Fruit fly (Drosophila melanogaster) whole organism, embryonic: ENCODE measurements around the gene Tctp.

Experiments used
- BEAF-32 ChIP-seq: fragments of 200-800 bp; sonication (Bioruptor generic); optimal IDR thresholded peaks from 3 replicates; lab custom pipeline; 2017; ENCODE audit warnings: missing biosample characterization, missing genetic modification characterization, mild to moderate bottlenecking, moderate library complexity, missing genetic modification reagents
- CG10267 ChIP-seq: fragments of 200-800 bp; sonication (Bioruptor generic); optimal IDR thresholded peaks from 2 replicates; lab custom pipeline; 2018; ENCODE audit warnings: missing biosample characterization, mild to moderate bottlenecking, missing genetic modification characterization, moderate library complexity
- CG10959 ChIP-seq: fragments of 200-800 bp; sonication (Bioruptor generic); IDR thresholded peaks from 2 replicates; pipeline ENCODE4 v1.3.6; 2022; ENCODE audit warnings: missing biosample characterization, missing genetic modification characterization
- CG12219 ChIP-seq: fragments of 200-800 bp; sonication (Bioruptor generic); optimal IDR thresholded peaks from 3 replicates; lab custom pipeline; 2018; ENCODE audit warnings: missing biosample characterization, mild to moderate bottlenecking, missing genetic modification characterization
- CG12391 ChIP-seq: fragments of 200-800 bp; sonication (Bioruptor generic); optimal IDR thresholded peaks from 3 replicates; lab custom pipeline; 2018; ENCODE audit warnings: missing biosample characterization, mild to moderate bottlenecking, missing genetic modification characterization, moderate library complexity
- CG12942 ChIP-seq: fragments of 200-800 bp; sonication (Bioruptor generic); optimal IDR thresholded peaks from 3 replicates; lab custom pipeline; 2016; ENCODE audit warnings: missing biosample characterization, missing genetic modification characterization
- CG14441 ChIP-seq: fragments of 200-800 bp; sonication (Bioruptor generic); IDR thresholded peaks from 2 replicates; pipeline ENCODE4 v1.3.6; 2022; ENCODE audit warnings: missing biosample characterization, missing genetic modification characterization
- CG17328 ChIP-seq: fragments of 200-800 bp; sonication (Bioruptor generic); IDR thresholded peaks from 2 replicates; pipeline ENCODE4 v1.3.6; 2022; ENCODE audit warnings: missing biosample characterization, missing genetic modification characterization
- CG17568 ChIP-seq: fragments of 200-800 bp; sonication (Bioruptor generic); optimal IDR thresholded peaks from 2 replicates; lab custom pipeline; 2018; ENCODE audit warnings: missing biosample characterization, mild to moderate bottlenecking, missing genetic modification characterization, moderate library complexity
- CG18476 ChIP-seq: fragments of 200-800 bp; sonication (Bioruptor generic); optimal IDR thresholded peaks from 2 replicates; lab custom pipeline; 2016; ENCODE audit warnings: missing biosample characterization, mild to moderate bottlenecking, missing genetic modification characterization
- CG2116 ChIP-seq: fragments of 200-800 bp; sonication (Bioruptor generic); optimal IDR thresholded peaks from 3 replicates; lab custom pipeline; 2018; ENCODE audit warnings: missing biosample characterization, mild to moderate bottlenecking, missing genetic modification characterization
- CG34376 ChIP-seq: fragments of 200-800 bp; sonication (Bioruptor generic); optimal IDR thresholded peaks from 2 replicates; lab custom pipeline; 2018; ENCODE audit warnings: missing biosample characterization, mild to moderate bottlenecking, missing genetic modification characterization
- CG4424 ChIP-seq: fragments of 200-800 bp; sonication (Bioruptor generic); optimal IDR thresholded peaks from 3 replicates; lab custom pipeline; 2016; ENCODE audit warnings: missing biosample characterization, missing genetic modification characterization
- CG4707 ChIP-seq: fragments of 200-800 bp; sonication (Bioruptor generic); optimal IDR thresholded peaks from 2 replicates; lab custom pipeline; 2018; ENCODE audit warnings: missing biosample characterization, mild to moderate bottlenecking, missing genetic modification characterization, moderate library complexity
- CG4820 ChIP-seq: fragments of 200-800 bp; sonication (Bioruptor generic); optimal IDR thresholded peaks from 3 replicates; lab custom pipeline; 2016; ENCODE audit warnings: missing biosample characterization, missing genetic modification characterization
- CG4854 ChIP-seq: fragments of 200-800 bp; sonication (Bioruptor generic); optimal IDR thresholded peaks from 2 replicates; lab custom pipeline; 2016; ENCODE audit warnings: missing biosample characterization, missing genetic modification characterization, inconsistent platforms
- CG6254 ChIP-seq: fragments of 200-800 bp; sonication (Bioruptor generic); optimal IDR thresholded peaks from 3 replicates; lab custom pipeline; 2017; ENCODE audit warnings: mild to moderate bottlenecking, missing biosample characterization, missing genetic modification reagents, missing genetic modification characterization
- CG8388 ChIP-seq: fragments of 200-800 bp; sonication (Bioruptor generic); optimal IDR thresholded peaks from 2 replicates; lab custom pipeline; 2019; ENCODE audit warnings: missing biosample characterization, mild to moderate bottlenecking, missing genetic modification characterization, moderate library complexity
- CTCF ChIP-seq: fragments of 200-800 bp; sonication (Bioruptor generic); optimal IDR thresholded peaks from 2 replicates; lab custom pipeline; 2017; ENCODE audit warnings: missing biosample characterization, mild to moderate bottlenecking, missing genetic modification characterization, moderate library complexity
- Deaf1 ChIP-seq: fragments of 200-800 bp; optimal IDR thresholded peaks from 3 replicates; lab custom pipeline; 2019; ENCODE audit warnings: missing biosample characterization, mild to moderate bottlenecking, missing genetic modification characterization, moderate library complexity
- Dek ChIP-seq: fragments of 200-800 bp; sonication (Bioruptor generic); optimal IDR thresholded peaks from 3 replicates; lab custom pipeline; 2019; ENCODE audit warnings: missing biosample characterization, mild to moderate bottlenecking, missing genetic modification characterization, moderate library complexity
- Gug ChIP-seq: fragments of 200-800 bp; sonication (Bioruptor generic); IDR thresholded peaks from 4 replicates; pipeline ENCODE4 v1.3.6; 2022; ENCODE audit warnings: missing biosample characterization, missing genetic modification characterization
- H2.0 ChIP-seq: fragments of 200-800 bp; sonication (Bioruptor generic); IDR thresholded peaks from 2 replicates; pipeline ENCODE4 v1.3.6; 2022; ENCODE audit warnings: missing biosample characterization, missing genetic modification characterization
- Hr78 ChIP-seq, 2 experiments: fragments of 200-800 bp in 1 of 2; fragments of >200 bp in 1 of 2; sonication (Bioruptor generic) in 1 of 2; optimal IDR thresholded peaks; 2 replicates each; lab custom pipeline; 2017 to 2019; ENCODE audit warnings: missing biosample characterization in 2 of 2, missing genetic modification characterization in 2 of 2, mild to moderate bottlenecking in 1 of 2, moderate library complexity in 1 of 2
- Mad ChIP-seq: fragments of 200-800 bp; sonication (Bioruptor generic); optimal IDR thresholded peaks from 2 replicates; lab custom pipeline; 2016; ENCODE audit warnings: missing biosample characterization, missing genetic modification characterization
- Med ChIP-seq: fragments of 200-800 bp; sonication (Bioruptor generic); peaks from one replicate; lab custom pipeline; 2016; ENCODE audit warnings: missing biosample characterization, missing genetic modification characterization, mild to moderate bottlenecking, inconsistent platforms, moderate library complexity
- Pdp1 ChIP-seq, 2 experiments: fragments of 200-800 bp; sonication (Bioruptor generic); optimal IDR thresholded peaks; 3 replicates each; lab custom pipeline; 2016; ENCODE audit warnings: missing biosample characterization in 2 of 2, missing genetic modification characterization in 2 of 2, mild to moderate bottlenecking in 1 of 2, moderate library complexity in 1 of 2
- Side ChIP-seq: fragments of 200-800 bp; sonication (Bioruptor generic); optimal IDR thresholded peaks from 2 replicates; lab custom pipeline; 2016; ENCODE audit warnings: missing biosample characterization, missing genetic modification characterization
- Ssrp ChIP-seq: fragments of 200-800 bp; sonication (Bioruptor generic); optimal IDR thresholded peaks from 2 replicates; lab custom pipeline; 2018; ENCODE audit warnings: missing biosample characterization, mild to moderate bottlenecking, missing genetic modification characterization, moderate library complexity
- Taf1 ChIP-seq: fragments of 200-800 bp; sonication (Bioruptor generic); IDR thresholded peaks from 2 replicates; pipeline ENCODE4 v1.3.6; 2022; ENCODE audit warnings: missing biosample characterization, missing genetic modification characterization
- Usf ChIP-seq: fragments of 200-800 bp; sonication (Bioruptor generic); optimal IDR thresholded peaks from 2 replicates; lab custom pipeline; 2017; ENCODE audit warnings: missing genotype, missing biosample characterization, missing genetic modification characterization
- corto ChIP-seq: fragments of 200-800 bp; sonication (Bioruptor generic); optimal IDR thresholded peaks from 2 replicates; lab custom pipeline; 2016; ENCODE audit warnings: missing biosample characterization, mild to moderate bottlenecking, missing genetic modification characterization, moderate library complexity
- ftz-f1 ChIP-seq: fragments of 200-800 bp; sonication (Bioruptor generic); optimal IDR thresholded peaks from 2 replicates; lab custom pipeline; 2016; ENCODE audit warnings: missing biosample characterization, missing genetic modification characterization
- ham ChIP-seq: fragments of 200-800 bp; sonication (Bioruptor generic); IDR thresholded peaks from 2 replicates; pipeline ENCODE4 v1.3.6; 2022; ENCODE audit warnings: missing biosample characterization, missing genetic modification characterization
- lab ChIP-seq: fragments of 200-800 bp; sonication (Bioruptor generic); optimal IDR thresholded peaks from 3 replicates; lab custom pipeline; 2017; ENCODE audit warnings: missing biosample characterization, missing genetic modification characterization, mild to moderate bottlenecking, moderate library complexity, missing genetic modification reagents
- mld ChIP-seq: fragments of 200-800 bp; sonication (Bioruptor generic); IDR thresholded peaks from 3 replicates; pipeline ENCODE4 v1.3.6; 2022; ENCODE audit warnings: missing biosample characterization, missing genetic modification characterization; ENCODE audit not compliant: partially characterized antibody
- odd ChIP-seq: fragments of 200-800 bp; sonication (Bioruptor generic); optimal IDR thresholded peaks from 2 replicates; lab custom pipeline; 2017; ENCODE audit warnings: missing biosample characterization, mild to moderate bottlenecking, missing genetic modification characterization
- prd ChIP-seq, 3 experiments: fragments of >200 bp in 2 of 3; fragments of 200-800 bp in 1 of 3; sonication (Bioruptor generic) in 1 of 3; optimal IDR thresholded peaks in 2 of 3; IDR thresholded peaks in 1 of 3; 2 replicates in 2 of 3; 3 replicates in 1 of 3; pipeline versions ENCODE4 v1.3.6 to Lab custom; 2017 to 2022; ENCODE audit warnings: missing biosample characterization in 1 of 3, missing genetic modification characterization in 1 of 3
- pzg ChIP-seq: fragments of 200-800 bp; sonication (Bioruptor generic); optimal IDR thresholded peaks from 3 replicates; lab custom pipeline; 2018; ENCODE audit warnings: missing biosample characterization, mild to moderate bottlenecking, missing genetic modification characterization, moderate library complexity
- row ChIP-seq: fragments of 200-800 bp; sonication (Bioruptor generic); IDR thresholded peaks from 3 replicates; pipeline ENCODE4 v1.3.6; 2022; ENCODE audit warnings: missing biosample characterization, missing genetic modification characterization
- salm ChIP-seq: fragments of 200-800 bp; sonication (Bioruptor generic); optimal IDR thresholded peaks from 2 replicates; lab custom pipeline; 2018; ENCODE audit warnings: missing biosample characterization, mild to moderate bottlenecking, missing genetic modification characterization
- schlank ChIP-seq: fragments of 200-800 bp; sonication (Bioruptor generic); optimal IDR thresholded peaks from 2 replicates; lab custom pipeline; 2018; ENCODE audit warnings: missing biosample characterization, mild to moderate bottlenecking, missing genetic modification characterization
- scrt ChIP-seq: fragments of 200-800 bp; sonication (Bioruptor generic); optimal IDR thresholded peaks from 2 replicates; lab custom pipeline; 2018; ENCODE audit warnings: missing biosample characterization, mild to moderate bottlenecking, missing genetic modification characterization, moderate library complexity
- sisA ChIP-seq: fragments of 200-800 bp; sonication (Bioruptor generic); IDR thresholded peaks from 2 replicates; pipeline ENCODE4 v1.3.6; 2022; ENCODE audit warnings: missing biosample characterization, missing genetic modification characterization
- tgo ChIP-seq: fragments of 200-800 bp; sonication (Bioruptor generic); IDR thresholded peaks from 3 replicates; pipeline ENCODE4 v1.3.6; 2022; ENCODE audit warnings: missing biosample characterization, missing genetic modification characterization
- tup ChIP-seq: fragments of 200-800 bp; sonication (Bioruptor generic); optimal IDR thresholded peaks from 2 replicates; lab custom pipeline; 2016; ENCODE audit warnings: missing biosample characterization, mild to moderate bottlenecking, missing genetic modification characterization, moderate library complexity
- tx ChIP-seq: fragments of 200-800 bp; sonication (Bioruptor generic); optimal IDR thresholded peaks from 2 replicates; lab custom pipeline; 2016; ENCODE audit warnings: missing biosample characterization, missing genetic modification characterization
- unpg ChIP-seq: fragments of 200-800 bp; sonication (Bioruptor generic); optimal IDR thresholded peaks from 3 replicates; lab custom pipeline; 2018; ENCODE audit warnings: missing biosample characterization, mild to moderate bottlenecking, missing genetic modification characterization, moderate library complexity
- vvl ChIP-seq: fragments of 200-800 bp; sonication (Bioruptor generic); IDR thresholded peaks from 2 replicates; pipeline ENCODE4 v1.3.6; 2022; ENCODE audit warnings: missing biosample characterization, missing genetic modification characterization

The Tctp gene

DNA sequence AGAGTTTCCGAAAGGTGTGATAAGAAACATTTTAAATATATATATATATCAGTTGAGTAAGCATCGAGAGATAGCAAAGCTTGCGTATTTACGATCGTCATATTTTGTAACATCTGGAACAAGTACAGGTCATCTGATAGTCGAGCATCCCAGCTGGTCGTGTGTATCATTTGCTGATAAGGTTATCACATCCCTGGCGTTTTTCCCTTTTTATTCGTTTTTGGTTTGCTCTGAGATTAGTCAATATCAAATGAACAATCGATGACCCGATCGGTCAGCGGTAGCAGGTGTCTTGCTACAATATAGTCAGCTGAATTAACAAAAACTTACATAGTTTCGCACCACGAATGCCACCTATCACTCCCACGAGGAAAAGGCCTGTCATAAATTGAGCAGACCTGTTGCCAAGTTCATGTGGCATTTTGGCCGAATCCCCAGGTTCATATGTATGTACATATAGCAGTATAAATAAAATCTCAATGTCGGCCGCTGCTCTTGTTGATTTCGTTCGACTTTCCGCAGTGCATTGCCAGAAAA is 9.1 kb upstream of the Tctp start (continued):
- TF ChIP-seq unpg (GFP tag; lab: Kevin White, UChicago) (peak; percentile 58), CG6254 (GFP tag; lab: Kevin White, UChicago) (no peak), Hr78 (GFP tag; optimal IDR thresholded peaks at IDR 0.05; lab: Kevin White, UChicago) (peak in 1 of 2 experiments; percentile 64), CG4854 (GFP tag; lab: Kevin White, UChicago) (no peak), CTCF (GFP tag; lab: Kevin White, UChicago) (no peak), Pdp1 (GFP tag; optimal IDR thresholded peaks at IDR 0.05; lab: Kevin White, UChicago) (peak in 1 of 2 experiments; percentile 66), tup (GFP tag; lab: Kevin White, UChicago) (no peak), CG12219 (GFP tag; lab: Kevin White, UChicago) (peak; percentile 45), schlank (tag; lab: Kevin White, UChicago) (peak; percentile 4), corto (GFP tag; lab: Kevin White, UChicago) (peak; percentile 76), CG10959 (no peak), ham (no peak), CG17328 (GFP tag; lab: Robert Waterston, UW) (peak; percentile 39; the same call in 1 of the 2 replicates), CG8388 (GFP tag; lab: Kevin White, UChicago) (peak; percentile 17), ftz-f1 (GFP tag; lab: Kevin White, UChicago) (no peak), CG18476 (peak; percentile 37), CG4820 (GFP tag; lab: Kevin White, UChicago) (peak; percentile 28), CG12942 (GFP tag; lab: Kevin White, UChicago) (peak; percentile 38), Gug (GFP tag; lab: Robert Waterston, UW) (peak; percentile 33; the same call in 1 of the 4 replicates), CG12391 (tag; lab: Kevin White, UChicago) (peak; percentile 60), Usf (GFP tag; lab: Kevin White, UChicago) (peak; percentile 7), Deaf1 (tag; lab: Kevin White, UChicago) (peak; percentile 26), BEAF-32 (GFP tag; lab: Kevin White, UChicago) (no peak), row (GFP tag; lab: Robert Waterston, UW) (peak; percentile 92), Taf1 (no peak), CG10267 (tag; lab: Kevin White, UChicago) (peak; percentile 15), pzg (GFP tag; lab: Kevin White, UChicago) (no peak), vvl (peak; percentile 68), Ssrp (tag; lab: Kevin White, UChicago) (peak; percentile 27), Side (no peak), tgo (GFP tag; lab: Robert Waterston, UW) (peak; percentile 61; the same call in 2 of the 3 replicates), Med (peak; percentile 77), CG4707 (no peak), Mad (GFP tag; lab: Kevin White, UChicago) (no peak), CG17568 (GFP tag; lab: Kevin White, UChicago) (peak; percentile 55), mld (GFP tag; lab: Robert Waterston, UW) (no peak), odd (GFP tag; lab: Kevin White, UChicago) (peak; percentile 43), lab (GFP tag; lab: Kevin White, UChicago) (peak; percentile 81), CG34376 (GFP tag; lab: Kevin White, UChicago) (peak; percentile 49), sisA (GFP tag; lab: Robert Waterston, UW) (peak; percentile 55), scrt (GFP tag; lab: Kevin White, UChicago) (peak; percentile 63), CG2116 (GFP tag; lab: Kevin White, UChicago) (peak; percentile 14), salm (tag; lab: Kevin White, UChicago) (peak; percentile 20), Dek (tag; lab: Kevin White, UChicago) (peak; percentile 75), CG4424 (GFP tag; lab: Kevin White, UChicago) (peak; percentile 36), CG14441 (GFP tag; lab: Robert Waterston, UW) (peak; percentile 75), prd (optimal IDR thresholded peaks at IDR 0.05; lab: Kevin White, UChicago) (no peak), prd (GFP tag; IDR thresholded peaks at IDR 0.05; lab: Robert Waterston, UW) (peak; percentile 67), H2.0 (peak; percentile 47), tx (GFP tag; lab: Kevin White, UChicago) (no peak)
